Fruit fly (Drosophila melanogaster) whole organism, embryonic: ENCODE measurements around the gene Sfp93F.
A peak's percentile ranks its signal among the peaks of the same experiment; 100 is the strongest.

Experiments
- CG10979 ChIP-seq: fragments of 200-800 bp; sonication (Bioruptor generic); optimal IDR thresholded peaks from 2 replicates; lab custom pipeline; 2018; ENCODE audit warnings: missing biosample characterization, mild to moderate bottlenecking, missing genetic modification characterization, moderate library complexity
- CG11504 ChIP-seq: fragments of 200-800 bp; sonication (Bioruptor generic); optimal IDR thresholded peaks from 3 replicates; lab custom pipeline; 2019; ENCODE audit warnings: missing biosample characterization, mild to moderate bottlenecking, missing genetic modification characterization, moderate library complexity
- CG11723 ChIP-seq: fragments of 200-800 bp; sonication (Bioruptor generic); optimal IDR thresholded peaks from 2 replicates; lab custom pipeline; 2017; ENCODE audit warnings: missing biosample characterization, mild to moderate bottlenecking, missing genetic modification characterization
- CG12942 ChIP-seq: fragments of 200-800 bp; sonication (Bioruptor generic); optimal IDR thresholded peaks from 3 replicates; lab custom pipeline; 2016; ENCODE audit warnings: missing biosample characterization, missing genetic modification characterization
- CG14667 ChIP-seq: fragments of 200-800 bp; sonication (Bioruptor generic); IDR thresholded peaks from 2 replicates; pipeline ENCODE4 v1.3.6; 2022; ENCODE audit warnings: missing biosample characterization, missing genetic modification characterization
- CG16779 ChIP-seq: fragments of 200-800 bp; sonication (Bioruptor generic); IDR thresholded peaks from 2 replicates; pipeline ENCODE4 v1.3.6; 2022; ENCODE audit warnings: missing biosample characterization, missing genetic modification characterization
- CG17328 ChIP-seq: fragments of 200-800 bp; sonication (Bioruptor generic); IDR thresholded peaks from 2 replicates; pipeline ENCODE4 v1.3.6; 2022; ENCODE audit warnings: missing biosample characterization, missing genetic modification characterization
- CG17568 ChIP-seq: fragments of 200-800 bp; sonication (Bioruptor generic); optimal IDR thresholded peaks from 2 replicates; lab custom pipeline; 2018; ENCODE audit warnings: missing biosample characterization, mild to moderate bottlenecking, missing genetic modification characterization, moderate library complexity
- CG17612 ChIP-seq: fragments of 200-800 bp; sonication (Bioruptor generic); IDR thresholded peaks from 2 replicates; pipeline ENCODE4 v1.3.6; 2022; ENCODE audit warnings: missing biosample characterization, missing genetic modification characterization
- CG18011 ChIP-seq: fragments of 200-800 bp; sonication (Bioruptor generic); optimal IDR thresholded peaks from 2 replicates; lab custom pipeline; 2017; ENCODE audit warnings: missing biosample characterization, missing genetic modification characterization, mild to moderate bottlenecking, moderate library complexity, missing genotype
- CG32772 ChIP-seq: fragments of 200-800 bp; sonication (Bioruptor generic); IDR thresholded peaks from 2 replicates; pipeline ENCODE4 v1.3.6; 2022; ENCODE audit warnings: missing biosample characterization, missing genetic modification characterization
- CG43689 ChIP-seq: fragments of 200-800 bp; sonication (Bioruptor generic); IDR thresholded peaks from 2 replicates; pipeline ENCODE4 v1.3.6; 2022; ENCODE audit warnings: missing biosample characterization, missing genetic modification characterization
- CG7271 ChIP-seq: fragments of 200-800 bp; sonication (Bioruptor generic); optimal IDR thresholded peaks from 2 replicates; lab custom pipeline; 2018; ENCODE audit warnings: missing biosample characterization, mild to moderate bottlenecking, missing genetic modification characterization, moderate library complexity
- CG7839 ChIP-seq: fragments of 200-800 bp; sonication (Bioruptor generic); optimal IDR thresholded peaks from 3 replicates; lab custom pipeline; 2018; ENCODE audit warnings: missing biosample characterization, mild to moderate bottlenecking, missing genetic modification characterization, moderate library complexity
- Dip2 ChIP-seq: fragments of 200-800 bp; sonication (Bioruptor generic); IDR thresholded peaks from 2 replicates; pipeline ENCODE4 v1.3.6; 2022; ENCODE audit warnings: missing biosample characterization, missing genetic modification characterization
- Drgx ChIP-seq: fragments of 200-800 bp; sonication (Bioruptor generic); IDR thresholded peaks from 2 replicates; pipeline ENCODE4 v1.3.6; 2022; ENCODE audit warnings: missing biosample characterization, missing genetic modification characterization
- HLH3B ChIP-seq: fragments of 200-800 bp; sonication (Bioruptor generic); IDR thresholded peaks from 2 replicates; pipeline ENCODE4 v1.3.6; 2022; ENCODE audit warnings: missing biosample characterization, missing genetic modification characterization
- HLHmδ ChIP-seq: fragments of 200-800 bp; sonication (Bioruptor generic); optimal IDR thresholded peaks from 2 replicates; lab custom pipeline; 2018; ENCODE audit warnings: missing biosample characterization, mild to moderate bottlenecking, missing genetic modification characterization, moderate library complexity
- Ptx1 ChIP-seq: fragments of 200-800 bp; sonication (Bioruptor generic); IDR thresholded peaks from 2 replicates; pipeline ENCODE4 v1.3.6; 2022; ENCODE audit warnings: missing biosample characterization, missing genetic modification characterization
- Sox102F ChIP-seq: fragments of 200-800 bp; sonication (Bioruptor generic); optimal IDR thresholded peaks from 2 replicates; lab custom pipeline; 2018; ENCODE audit warnings: missing biosample characterization, mild to moderate bottlenecking, missing genetic modification characterization, moderate library complexity
- Xrp1 ChIP-seq: fragments of 200-800 bp; sonication (Bioruptor generic); IDR thresholded peaks from 2 replicates; pipeline ENCODE4 v1.3.6; 2022; ENCODE audit warnings: missing biosample characterization, missing genetic modification characterization
- ac ChIP-seq: fragments of 200-800 bp; sonication (Bioruptor generic); optimal IDR thresholded peaks from 3 replicates; lab custom pipeline; 2017; ENCODE audit warnings: missing biosample characterization, mild to moderate bottlenecking, missing genetic modification characterization
- cg ChIP-seq: fragments of 200-800 bp; sonication (Bioruptor generic); optimal IDR thresholded peaks from 3 replicates; lab custom pipeline; 2019; ENCODE audit warnings: missing biosample characterization, mild to moderate bottlenecking, missing genetic modification characterization, moderate library complexity
- dmrt99B ChIP-seq: fragments of 200-800 bp; sonication (Bioruptor generic); optimal IDR thresholded peaks from 2 replicates; lab custom pipeline; 2018; ENCODE audit warnings: missing biosample characterization, mild to moderate bottlenecking, missing genetic modification characterization, moderate library complexity
- emc ChIP-seq: fragments of 200-800 bp; sonication (Bioruptor generic); optimal IDR thresholded peaks from 2 replicates; lab custom pipeline; 2016; ENCODE audit warnings: missing biosample characterization, missing genetic modification characterization
- gem ChIP-seq: fragments of 200-800 bp; sonication (Bioruptor generic); optimal IDR thresholded peaks from 2 replicates; lab custom pipeline; 2019; ENCODE audit warnings: missing biosample characterization, mild to moderate bottlenecking, missing genetic modification characterization, moderate library complexity
- hkb ChIP-seq, 2 experiments: fragments of 200-800 bp in 1 of 2; fragments of >200 bp in 1 of 2; sonication (Bioruptor generic) in 1 of 2; IDR thresholded peaks in 1 of 2; optimal IDR thresholded peaks in 1 of 2; 2 replicates each; pipeline versions ENCODE4 v1.3.6 to Lab custom; 2017 to 2022; ENCODE audit warnings: missing biosample characterization in 1 of 2, missing genetic modification characterization in 1 of 2
- ken ChIP-seq: fragments of 200-800 bp; sonication (Bioruptor generic); IDR thresholded peaks from 3 replicates; pipeline ENCODE4 v1.3.6; 2022; ENCODE audit warnings: missing biosample characterization, missing genetic modification characterization
- mam ChIP-seq: fragments of 200-800 bp; sonication (Bioruptor generic); optimal IDR thresholded peaks from 3 replicates; lab custom pipeline; 2016; ENCODE audit warnings: missing biosample characterization, missing genetic modification characterization
- mld ChIP-seq: fragments of 200-800 bp; sonication (Bioruptor generic); IDR thresholded peaks from 3 replicates; pipeline ENCODE4 v1.3.6; 2022; ENCODE audit warnings: missing biosample characterization, missing genetic modification characterization; ENCODE audit not compliant: partially characterized antibody
- nerfin-1 ChIP-seq: fragments of 200-800 bp; sonication (Bioruptor generic); optimal IDR thresholded peaks from 3 replicates; lab custom pipeline; 2019; ENCODE audit warnings: missing biosample characterization, mild to moderate bottlenecking, missing genetic modification characterization, moderate library complexity
- nmo ChIP-seq: fragments of 200-800 bp; sonication (Bioruptor generic); optimal IDR thresholded peaks from 2 replicates; lab custom pipeline; 2018; ENCODE audit warnings: missing biosample characterization, mild to moderate bottlenecking, missing genetic modification characterization, moderate library complexity
- pan ChIP-seq, 4 experiments: fragments of >200 bp in 3 of 4; fragments of 200-800 bp in 1 of 4; sonication (Bioruptor generic) in 1 of 4; optimal IDR thresholded peaks in 3 of 4; IDR thresholded peaks in 1 of 4; 2 replicates each; pipeline versions ENCODE4 v1.3.6 to Lab custom; 2017 to 2022; ENCODE audit warnings: missing biosample characterization in 2 of 4, missing genetic modification characterization in 2 of 4, mixed read lengths in 1 of 4
- phol ChIP-seq: fragments of 200-800 bp; sonication (Bioruptor generic); optimal IDR thresholded peaks from 3 replicates; lab custom pipeline; 2018; ENCODE audit warnings: missing biosample characterization, mild to moderate bottlenecking, missing genetic modification characterization, moderate library complexity
- row ChIP-seq: fragments of 200-800 bp; sonication (Bioruptor generic); IDR thresholded peaks from 3 replicates; pipeline ENCODE4 v1.3.6; 2022; ENCODE audit warnings: missing biosample characterization, missing genetic modification characterization
- sens ChIP-seq: fragments of 200-800 bp; sonication (Bioruptor generic); peaks from one replicate; lab custom pipeline; 2016; ENCODE audit warnings: missing biosample characterization, missing genetic modification characterization
- stwl ChIP-seq: fragments of 200-800 bp; sonication (Bioruptor generic); optimal IDR thresholded peaks from 3 replicates; lab custom pipeline; 2018; ENCODE audit warnings: missing biosample characterization, mild to moderate bottlenecking, missing genetic modification characterization, moderate library complexity
- wor ChIP-seq: fragments of 200-800 bp; sonication (Bioruptor generic); IDR thresholded peaks from 2 replicates; pipeline ENCODE4 v1.3.6; 2022; ENCODE audit warnings: missing biosample characterization, missing genetic modification characterization

Gene Sfp93F

dm6 chr3R:21732901-21733300, 3.2 kb downstream of the Sfp93F start (continued):
- TF ChIP-seq CG16779 (GFP tag; lab: Robert Waterston, UW) (no peak), emc (GFP tag; lab: Kevin White, UChicago) (no peak), CG17568 (no peak), mld (GFP tag; lab: Robert Waterston, UW) (no peak), CG7271 (tag; lab: Kevin White, UChicago) (no peak), ken (no peak)

- TF ChIP-seq Sox102F (GFP tag; lab: Kevin White, UChicago) (peak; percentile 27), nmo (GFP tag; lab: Kevin White, UChicago) (peak; percentile 5), CG11723 (no peak), nerfin-1 (tag; lab: Kevin White, UChicago) (no peak), mam (no peak), Drgx (GFP tag; lab: Robert Waterston, UW) (peak; percentile 52), CG7839 (tag; lab: Kevin White, UChicago) (peak; percentile 5), cg (GFP tag; lab: Kevin White, UChicago) (no peak), Xrp1 (peak; percentile 43; the same call in 1 of the 2 replicates), gem (tag; lab: Kevin White, UChicago) (peak; percentile 20), CG17328 (GFP tag; lab: Robert Waterston, UW) (0 out of 2 replicates have a peak, but pooled peaks have one; percentile 16), Ptx1 (GFP tag; lab: Robert Waterston, UW) (peak; percentile 38; the same call in 1 of the 2 replicates), CG14667 (no peak), CG17612 (GFP tag; lab: Robert Waterston, UW) (no peak), CG10979 (tag; lab: Kevin White, UChicago) (peak; percentile 2), CG11504 (tag; lab: Kevin White, UChicago) (peak; percentile 37), hkb (optimal IDR thresholded peaks at IDR 0.05; lab: Kevin White, UChicago) (no peak), hkb (GFP tag; IDR thresholded peaks at IDR 0.05; lab: Robert Waterston, UW) (peak; percentile 33; the same call in 1 of the 2 replicates), Dip2 (GFP tag; lab: Robert Waterston, UW) (no peak), CG12942 (no peak), CG32772 (0 out of 2 replicates have a peak, but pooled peaks have one; percentile 5), HLH3B (GFP tag; lab: Robert Waterston, UW) (0 out of 2 replicates have a peak, but pooled peaks have one; percentile 3), wor (GFP tag; lab: Robert Waterston, UW) (0 out of 2 replicates have a peak, but pooled peaks have one; percentile 15), sens (GFP tag; lab: Kevin White, UChicago) (peak; percentile 25), phol (tag; lab: Kevin White, UChicago) (peak; percentile 17), row (0 out of 3 replicates have a peak, but pooled peaks have one; percentile 28), pan (optimal IDR thresholded peaks at IDR 0.05; lab: Kevin White, UChicago) (no peak), pan (GFP tag; optimal IDR thresholded peaks at IDR 0.05 in 1 of 2, IDR thresholded peaks at IDR 0.05 in 1 of 2) (peak in 1 of 2 experiments; percentile 46), dmrt99B (peak; percentile 16), ac (no peak)
Observed at dm6 chr3R:21731682-21732081, 4.4 kb downstream of the Sfp93F start.

- no peak for TF ChIP-seq CG43689 (GFP tag; lab: Robert Waterston, UW)
- peak; percentile 94 for TF ChIP-seq CG18011 (GFP tag; lab: Kevin White, UChicago)
- no peak for TF ChIP-seq HLHmδ (GFP tag; lab: Kevin White, UChicago)
- TF ChIP-seq stwl (tag; lab: Kevin White, UChicago), result peak; percentile 38
Observed at dm6 chr3R:21730955-21731354, 5.1 kb downstream of the Sfp93F start.
